Worm (Caenorhabditis elegans): Measurements from ENCODE around the gene B0250.8.

DNA sequence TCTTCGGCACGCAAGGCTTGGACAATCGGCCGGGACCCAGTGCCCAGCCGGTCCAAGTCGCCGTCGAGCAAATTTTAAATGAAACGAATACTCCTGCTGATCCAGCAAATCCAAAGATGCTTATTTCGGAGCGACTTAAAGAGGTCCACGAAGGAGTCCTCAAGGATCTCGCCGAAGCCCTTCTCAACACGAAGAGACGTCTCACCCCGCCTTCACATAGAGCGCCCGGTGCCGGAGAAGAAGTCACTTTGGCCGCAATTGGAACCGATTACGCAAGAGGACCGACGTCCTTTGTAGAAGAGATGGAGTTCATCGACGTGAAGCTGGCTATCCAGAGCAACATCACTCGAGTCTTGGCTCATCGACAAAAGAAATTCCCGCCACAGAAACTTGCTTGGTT lies 39.1 kb upstream of the B0250.8 start:
- TF ChIP-seq bed-1 (GFP tag; IDR thresholded peaks at IDR 0.05) (no peak), dpl-1 (GFP tag; optimal IDR thresholded peaks at IDR 0.05) (no peak), akir-1 (GFP tag; optimal IDR thresholded peaks at IDR 0.05) (no peak), let-607 (tag; optimal IDR thresholded peaks at IDR 0.05) (no peak), F39B2.1 (GFP tag; IDR thresholded peaks at IDR 0.05) (no peak), ztf-26 (tag; optimal IDR thresholded peaks at IDR 0.05) (no peak), tbp1 (GFP tag; optimal IDR thresholded peaks at IDR 0.05) (no peak), F33H1.4 (GFP tag; IDR thresholded peaks at IDR 0.05) (no peak), ceh-27 (GFP tag; optimal IDR thresholded peaks at IDR 0.05) (no peak), bed-2 (GFP tag; IDR thresholded peaks at IDR 0.05) (no peak), sdz-38 (tag; optimal IDR thresholded peaks at IDR 0.05) (no peak), lag-1 (GFP tag; IDR thresholded peaks at IDR 0.05) (no peak), ama-1 (optimal IDR thresholded peaks at IDR 0.05) (no peak), ama-1 (GFP tag; optimal IDR thresholded peaks at IDR 0.05) (no peak)
